Fruit fly (Drosophila melanogaster) whole organism, embryonic: ENCODE data around the gene Gbs-70E.

ENCODE experiments used
- Antp ChIP-seq: fragments of 200-800 bp; sonication (Bioruptor generic); optimal IDR thresholded peaks from 3 replicates; lab custom pipeline; 2016; ENCODE audit warnings: missing biosample characterization, missing genetic modification characterization
- CG10274 ChIP-seq: fragments of 200-800 bp; sonication (Bioruptor generic); optimal IDR thresholded peaks from 3 replicates; lab custom pipeline; 2017; ENCODE audit warnings: missing biosample characterization, mild to moderate bottlenecking, missing genetic modification characterization
- CG11504 ChIP-seq: fragments of 200-800 bp; sonication (Bioruptor generic); optimal IDR thresholded peaks from 3 replicates; lab custom pipeline; 2019; ENCODE audit warnings: missing biosample characterization, mild to moderate bottlenecking, missing genetic modification characterization, moderate library complexity
- CG12071 ChIP-seq: fragments of 200-800 bp; sonication (Bioruptor generic); optimal IDR thresholded peaks from 3 replicates; lab custom pipeline; 2018; ENCODE audit warnings: missing biosample characterization, mild to moderate bottlenecking, missing genetic modification characterization
- CG14667 ChIP-seq: fragments of 200-800 bp; sonication (Bioruptor generic); IDR thresholded peaks from 2 replicates; pipeline ENCODE4 v1.3.6; 2022; ENCODE audit warnings: missing biosample characterization, missing genetic modification characterization
- CG15073 ChIP-seq: fragments of 200-800 bp; sonication (Bioruptor generic); optimal IDR thresholded peaks from 2 replicates; lab custom pipeline; 2016; ENCODE audit warnings: missing biosample characterization, missing genetic modification characterization
- CG15269 ChIP-seq: fragments of 200-800 bp; sonication (Bioruptor generic); optimal IDR thresholded peaks from 2 replicates; lab custom pipeline; 2018; ENCODE audit warnings: missing biosample characterization, mild to moderate bottlenecking, missing genetic modification characterization, moderate library complexity
- CG15514 ChIP-seq: fragments of 200-800 bp; sonication (Bioruptor generic); optimal IDR thresholded peaks from 3 replicates; lab custom pipeline; 2017; ENCODE audit warnings: missing biosample characterization, missing genetic modification characterization, mild to moderate bottlenecking, moderate library complexity, missing genetic modification reagents
- CG1602 ChIP-seq: fragments of 200-800 bp; sonication (Bioruptor generic); optimal IDR thresholded peaks from 3 replicates; lab custom pipeline; 2016; ENCODE audit warnings: missing biosample characterization, missing genetic modification characterization
- CG17361 ChIP-seq: fragments of 200-800 bp; sonication (Bioruptor generic); IDR thresholded peaks from 3 replicates; pipeline ENCODE4 v1.3.6; 2022; ENCODE audit warnings: missing biosample characterization, missing genetic modification characterization
- CG17802 ChIP-seq: fragments of 200-800 bp; sonication (Bioruptor generic); optimal IDR thresholded peaks from 2 replicates; lab custom pipeline; 2018; ENCODE audit warnings: missing biosample characterization, mild to moderate bottlenecking, missing genetic modification characterization, moderate library complexity
- CG1792 ChIP-seq: fragments of 200-800 bp; sonication (Bioruptor generic); optimal IDR thresholded peaks from 2 replicates; lab custom pipeline; 2016; ENCODE audit warnings: missing biosample characterization, missing genetic modification characterization
- CG18599 ChIP-seq: fragments of 200-800 bp; sonication (Bioruptor generic); optimal IDR thresholded peaks from 3 replicates; lab custom pipeline; 2017; ENCODE audit warnings: missing biosample characterization, missing genetic modification characterization, mild to moderate bottlenecking, moderate library complexity, missing genetic modification reagents
- CG2712 ChIP-seq: fragments of 200-800 bp; optimal IDR thresholded peaks from 3 replicates; lab custom pipeline; 2019; ENCODE audit warnings: missing biosample characterization, mild to moderate bottlenecking, missing genetic modification characterization, moderate library complexity
- CG2889 ChIP-seq: fragments of 200-800 bp; sonication (Bioruptor generic); IDR thresholded peaks from 3 replicates; pipeline ENCODE4 v1.3.6; 2022; ENCODE audit warnings: missing biosample characterization, missing genetic modification characterization
- CG32767 ChIP-seq: fragments of 200-800 bp; sonication (Bioruptor generic); IDR thresholded peaks from 2 replicates; pipeline ENCODE4 v1.3.6; 2022; ENCODE audit warnings: missing biosample characterization, missing genetic modification characterization
- CG34422 ChIP-seq: fragments of 200-800 bp; sonication (Bioruptor generic); IDR thresholded peaks from 3 replicates; pipeline ENCODE4 v1.3.6; 2022; ENCODE audit warnings: missing biosample characterization, missing genetic modification characterization
- CG3995 ChIP-seq: fragments of 200-800 bp; sonication (Bioruptor generic); optimal IDR thresholded peaks from 3 replicates; lab custom pipeline; 2016; ENCODE audit warnings: missing biosample characterization, missing genetic modification characterization
- CG4617 ChIP-seq: fragments of 200-800 bp; sonication (Bioruptor generic); optimal IDR thresholded peaks from 3 replicates; lab custom pipeline; 2016; ENCODE audit warnings: missing biosample characterization, missing genetic modification characterization, borderline replicate concordance
- CG4820 ChIP-seq: fragments of 200-800 bp; sonication (Bioruptor generic); optimal IDR thresholded peaks from 3 replicates; lab custom pipeline; 2016; ENCODE audit warnings: missing biosample characterization, missing genetic modification characterization
- CG6175 ChIP-seq: fragments of 200-800 bp; sonication (Bioruptor generic); IDR thresholded peaks from 3 replicates; pipeline ENCODE4 v1.3.6; 2022; ENCODE audit warnings: missing biosample characterization, missing genetic modification characterization
- CG6683 ChIP-seq: fragments of 200-800 bp; sonication (Bioruptor generic); optimal IDR thresholded peaks from 2 replicates; lab custom pipeline; 2017; ENCODE audit warnings: missing biosample characterization, mild to moderate bottlenecking, missing genetic modification characterization, missing genetic modification reagents
- CG9727 ChIP-seq: fragments of 200-800 bp; sonication (Bioruptor generic); optimal IDR thresholded peaks from 3 replicates; lab custom pipeline; 2017; ENCODE audit warnings: missing biosample characterization, mild to moderate bottlenecking, missing genetic modification characterization
- Dp ChIP-seq: fragments of 200-800 bp; sonication (Bioruptor generic); optimal IDR thresholded peaks from 2 replicates; lab custom pipeline; 2018; ENCODE audit warnings: missing biosample characterization, mild to moderate bottlenecking, missing genetic modification characterization, moderate library complexity
- H15 ChIP-seq: fragments of 200-800 bp; sonication (Bioruptor generic); IDR thresholded peaks from 3 replicates; pipeline ENCODE4 v1.3.6; 2022; ENCODE audit warnings: missing biosample characterization, missing genetic modification characterization
- Hr3 ChIP-seq: fragments of 200-800 bp; sonication (Bioruptor generic); optimal IDR thresholded peaks from 3 replicates; lab custom pipeline; 2016; ENCODE audit warnings: missing biosample characterization, missing genetic modification characterization
- Mad ChIP-seq: fragments of 200-800 bp; sonication (Bioruptor generic); optimal IDR thresholded peaks from 2 replicates; lab custom pipeline; 2016; ENCODE audit warnings: missing biosample characterization, missing genetic modification characterization
- NC2α ChIP-seq: fragments of 200-800 bp; sonication (Bioruptor generic); optimal IDR thresholded peaks from 2 replicates; lab custom pipeline; 2016; ENCODE audit warnings: missing biosample characterization, missing genetic modification characterization
- Oli ChIP-seq: fragments of 200-800 bp; sonication (Bioruptor generic); optimal IDR thresholded peaks from 2 replicates; lab custom pipeline; 2018; ENCODE audit warnings: missing biosample characterization, mild to moderate bottlenecking, missing genetic modification characterization, moderate library complexity
- Optix ChIP-seq: fragments of 200-800 bp; sonication (Bioruptor generic); IDR thresholded peaks from 3 replicates; pipeline ENCODE4 v1.3.6; 2022; ENCODE audit warnings: missing biosample characterization, missing genetic modification characterization
- Sry-β ChIP-seq: fragments of 200-800 bp; sonication (Bioruptor generic); optimal IDR thresholded peaks from 2 replicates; lab custom pipeline; 2018; ENCODE audit warnings: missing biosample characterization, mild to moderate bottlenecking, missing genetic modification characterization, moderate library complexity
- Ssrp ChIP-seq: fragments of 200-800 bp; sonication (Bioruptor generic); optimal IDR thresholded peaks from 2 replicates; lab custom pipeline; 2018; ENCODE audit warnings: missing biosample characterization, mild to moderate bottlenecking, missing genetic modification characterization, moderate library complexity
- bsh ChIP-seq, 2 experiments: fragments of 200-800 bp; sonication (Bioruptor generic); optimal IDR thresholded peaks; 2 replicates each; lab custom pipeline; 2017 to 2018; ENCODE audit warnings: mild to moderate bottlenecking in 2 of 2, missing biosample characterization in 2 of 2, missing genetic modification characterization in 2 of 2, moderate library complexity in 1 of 2
- btn ChIP-seq: fragments of 200-800 bp; sonication (Bioruptor generic); optimal IDR thresholded peaks from 2 replicates; lab custom pipeline; 2016; ENCODE audit warnings: missing biosample characterization, missing genetic modification characterization
- chif ChIP-seq, 2 experiments: fragments of 200-800 bp; sonication (Bioruptor generic); optimal IDR thresholded peaks; 3 replicates each; lab custom pipeline; 2016; ENCODE audit warnings: missing biosample characterization in 2 of 2, missing genetic modification characterization in 2 of 2
- chm ChIP-seq: fragments of 200-800 bp; sonication (Bioruptor generic); IDR thresholded peaks from 2 replicates; pipeline ENCODE4 v1.3.6; 2022; ENCODE audit warnings: missing biosample characterization, missing genetic modification characterization
- crc ChIP-seq: fragments of 200-800 bp; sonication (Bioruptor generic); optimal IDR thresholded peaks from 2 replicates; lab custom pipeline; 2016; ENCODE audit warnings: missing biosample characterization, missing genetic modification characterization
- dysf ChIP-seq: fragments of 200-800 bp; sonication (Bioruptor generic); IDR thresholded peaks from 3 replicates; pipeline ENCODE4 v1.3.6; 2022; ENCODE audit warnings: missing biosample characterization, missing genetic modification characterization
- fd3F ChIP-seq: fragments of 200-800 bp; sonication (Bioruptor generic); optimal IDR thresholded peaks from 2 replicates; lab custom pipeline; 2018; ENCODE audit warnings: missing biosample characterization, mild to moderate bottlenecking, missing genetic modification characterization, moderate library complexity
- fd96Cb ChIP-seq: fragments of 200-800 bp; sonication (Bioruptor generic); optimal IDR thresholded peaks from 2 replicates; lab custom pipeline; 2018; ENCODE audit warnings: missing biosample characterization, mild to moderate bottlenecking, missing genetic modification characterization, moderate library complexity
- ftz-f1 ChIP-seq: fragments of 200-800 bp; sonication (Bioruptor generic); optimal IDR thresholded peaks from 2 replicates; lab custom pipeline; 2016; ENCODE audit warnings: missing biosample characterization, missing genetic modification characterization
- jigr1 ChIP-seq: fragments of 200-800 bp; sonication (Bioruptor generic); IDR thresholded peaks from 3 replicates; pipeline ENCODE4 v1.3.6; 2022; ENCODE audit warnings: missing biosample characterization, missing genetic modification characterization
- lola ChIP-seq, 3 experiments: fragments of >200 bp in 2 of 3; fragments of 200-800 bp in 1 of 3; sonication (Bioruptor generic) in 1 of 3; optimal IDR thresholded peaks; 2 replicates each; lab custom pipeline; 2017 to 2019; ENCODE audit warnings: missing biosample characterization in 3 of 3, missing genetic modification characterization in 3 of 3, mild to moderate bottlenecking in 1 of 3, moderate library complexity in 1 of 3
- mam ChIP-seq: fragments of 200-800 bp; sonication (Bioruptor generic); optimal IDR thresholded peaks from 3 replicates; lab custom pipeline; 2016; ENCODE audit warnings: missing biosample characterization, missing genetic modification characterization
- p53 ChIP-seq: fragments of 200-800 bp; sonication (Bioruptor generic); optimal IDR thresholded peaks from 2 replicates; lab custom pipeline; 2016; ENCODE audit warnings: missing biosample characterization, missing genetic modification characterization
- ranshi ChIP-seq: fragments of 200-800 bp; sonication (Bioruptor generic); IDR thresholded peaks from 2 replicates; pipeline ENCODE4 v1.3.6; 2022; ENCODE audit warnings: missing biosample characterization, missing genetic modification characterization
- row ChIP-seq: fragments of 200-800 bp; sonication (Bioruptor generic); IDR thresholded peaks from 3 replicates; pipeline ENCODE4 v1.3.6; 2022; ENCODE audit warnings: missing biosample characterization, missing genetic modification characterization
- sim ChIP-seq: fragments of 200-800 bp; sonication (Bioruptor generic); IDR thresholded peaks from 2 replicates; pipeline ENCODE4 v1.3.6; 2022; ENCODE audit warnings: missing biosample characterization, missing genetic modification characterization
- sisA ChIP-seq: fragments of 200-800 bp; sonication (Bioruptor generic); IDR thresholded peaks from 2 replicates; pipeline ENCODE4 v1.3.6; 2022; ENCODE audit warnings: missing biosample characterization, missing genetic modification characterization
- tll ChIP-seq, 2 experiments: fragments of 200-800 bp in 1 of 2; fragments of >200 bp in 1 of 2; sonication (Bioruptor generic) in 1 of 2; optimal IDR thresholded peaks; 2 replicates each; lab custom pipeline; 2017 to 2019; ENCODE audit warnings: missing biosample characterization in 2 of 2, missing genetic modification characterization in 2 of 2, mild to moderate bottlenecking in 1 of 2, moderate library complexity in 1 of 2
- yki ChIP-seq: fragments of >200 bp; optimal IDR thresholded peaks from 3 replicates; lab custom pipeline; 2018
- zfh1 ChIP-seq: fragments of 200-800 bp; sonication (Bioruptor generic); IDR thresholded peaks from 3 replicates; pipeline ENCODE4 v1.3.6; 2022; ENCODE audit warnings: missing biosample characterization, missing genetic modification characterization

Gbs-70E gene

dm6 chr3L:14552925-14553239 is 2.1 kb upstream of the Gbs-70E start (continued):
- 0 out of 3 replicates have a peak, but pooled peaks have one; percentile 15 for TF ChIP-seq H15 (GFP tag; lab: Robert Waterston, UW)
- no peak for TF ChIP-seq fd3F (GFP tag; lab: Kevin White, UChicago)
- TF ChIP-seq Hr3 (GFP tag; lab: Kevin White, UChicago): no peak
- no peak for TF ChIP-seq CG14667
- no peak for TF ChIP-seq chm (GFP tag; lab: Robert Waterston, UW)
- no peak for TF ChIP-seq Antp (GFP tag; lab: Kevin White, UChicago)
- TF ChIP-seq CG4820 (GFP tag; lab: Kevin White, UChicago): no peak
- TF ChIP-seq Ssrp (tag; lab: Kevin White, UChicago): no peak
- no peak for TF ChIP-seq CG15514 (GFP tag; lab: Kevin White, UChicago)
- no peak for TF ChIP-seq Mad
- 0 out of 3 replicates have a peak, but pooled peaks have one; percentile 17 for TF ChIP-seq row
- TF ChIP-seq zfh1: 0 out of 3 replicates have a peak, but pooled peaks have one; percentile 55
- no peak for TF ChIP-seq sim (GFP tag; lab: Robert Waterston, UW)
- no peak for TF ChIP-seq CG2889 (GFP tag; lab: Robert Waterston, UW)
- TF ChIP-seq CG4617 (GFP tag; lab: Kevin White, UChicago): no peak
- TF ChIP-seq jigr1 (GFP tag; lab: Robert Waterston, UW): no peak
- no peak for TF ChIP-seq crc (GFP tag; lab: Kevin White, UChicago)
- TF ChIP-seq dysf (GFP tag; lab: Robert Waterston, UW): no peak
- TF ChIP-seq CG18599 (GFP tag; lab: Kevin White, UChicago): no peak
- no peak for TF ChIP-seq CG1602
- peak; percentile 20 for TF ChIP-seq CG11504
- TF ChIP-seq lola (GFP tag; optimal IDR thresholded peaks at IDR 0.05; lab: Kevin White, UChicago): peak in 1 of 3 experiments; percentile 29
- TF ChIP-seq yki (lab: Kevin White, UChicago): no peak
- TF ChIP-seq CG1792 (GFP tag; lab: Kevin White, UChicago): no peak
- no peak for TF ChIP-seq CG3995
- TF ChIP-seq mam (GFP tag; lab: Kevin White, UChicago): no peak
- TF ChIP-seq Sry-β: no peak
- no peak for TF ChIP-seq CG12071
- TF ChIP-seq CG17802: no peak
- no peak for TF ChIP-seq CG15269 (tag; lab: Kevin White, UChicago)
- no peak for TF ChIP-seq CG17361 (GFP tag; lab: Robert Waterston, UW)
- peak in 1 of 2 experiments; percentile 48 for TF ChIP-seq chif (GFP tag; optimal IDR thresholded peaks at IDR 0.05; lab: Kevin White, UChicago)
- TF ChIP-seq CG15073 (GFP tag; lab: Kevin White, UChicago): no peak
- TF ChIP-seq sisA (GFP tag; lab: Robert Waterston, UW): no peak
- peak; percentile 37 to 94 for TF ChIP-seq bsh (GFP tag; optimal IDR thresholded peaks at IDR 0.05; lab: Kevin White, UChicago)
- TF ChIP-seq CG2712 (tag; lab: Kevin White, UChicago): peak; percentile 3
- TF ChIP-seq CG9727: peak; percentile 1
- TF ChIP-seq tll (GFP tag; optimal IDR thresholded peaks at IDR 0.05; lab: Kevin White, UChicago): no peak
- TF ChIP-seq CG32767 (GFP tag; lab: Robert Waterston, UW): no peak
- peak; percentile 13 for TF ChIP-seq fd96Cb
- no peak for TF ChIP-seq CG6683 (GFP tag; lab: Kevin White, UChicago)
- no peak for TF ChIP-seq p53 (GFP tag; lab: Kevin White, UChicago)
- TF ChIP-seq CG34422 (GFP tag; lab: Robert Waterston, UW): no peak
- no peak for TF ChIP-seq NC2α (GFP tag; lab: Kevin White, UChicago)
- no peak for TF ChIP-seq CG10274 (GFP tag; lab: Kevin White, UChicago)
- peak; percentile 15 for TF ChIP-seq Oli
- TF ChIP-seq ranshi: 0 out of 2 replicates have a peak, but pooled peaks have one; percentile 9
- TF ChIP-seq Dp: no peak
- TF ChIP-seq Optix (GFP tag; lab: Robert Waterston, UW): no peak
- TF ChIP-seq btn (GFP tag; lab: Kevin White, UChicago): no peak
- no peak for TF ChIP-seq ftz-f1 (GFP tag; lab: Kevin White, UChicago)
- no peak for TF ChIP-seq CG6175
